Worm (Caenorhabditis elegans): ENCODE results near the gene nhr-67.

nhr-67 gene

ce11 chrIV:11126004-11126027 lies 43.7 kb upstream of the nhr-67 start, which contains the start of gene swsn-4:
Gene swsn-4, plus strand, starts transcription at chrIV:11126024.
- no peak for TF ChIP-seq nhr-77 (tag; optimal IDR thresholded peaks at IDR 0.05)
- TF ChIP-seq sea-2 (GFP tag; optimal IDR thresholded peaks at IDR 0.05), result no peak
- TF ChIP-seq ztf-4 (tag; optimal IDR thresholded peaks at IDR 0.05), result no peak
- TF ChIP-seq elt-1 (tag; optimal IDR thresholded peaks at IDR 0.05), result no peak
- no peak for TF ChIP-seq egl-27 (tag; optimal IDR thresholded peaks at IDR 0.05)
- no peak for TF ChIP-seq elt-2 (tag; optimal IDR thresholded peaks at IDR 0.05)
- TF ChIP-seq unc-62 (GFP tag; optimal IDR thresholded peaks at IDR 0.05), result no peak

ce11 chrIV:11126028-11126427 lies 43.5 kb upstream of the nhr-67 start:
- TF ChIP-seq daf-12 (tag; optimal IDR thresholded peaks at IDR 0.05) (no peak), aly-2 (tag; optimal IDR thresholded peaks at IDR 0.05) (no peak), unc-62 (GFP tag; optimal IDR thresholded peaks at IDR 0.05) (no peak), lin-39 (tag; optimal IDR thresholded peaks at IDR 0.05) (no peak), unc-39 (tag; optimal IDR thresholded peaks at IDR 0.05) (no peak), nhr-77 (tag; optimal IDR thresholded peaks at IDR 0.05) (no peak), zag-1 (tag; optimal IDR thresholded peaks at IDR 0.05) (no peak), fos-1 (tag; optimal IDR thresholded peaks at IDR 0.05) (no peak), jun-1 (tag; optimal IDR thresholded peaks at IDR 0.05) (no peak), fkh-2 (tag; optimal IDR thresholded peaks at IDR 0.05) (no peak), nhr-67 (tag; optimal IDR thresholded peaks at IDR 0.05) (no peak), ceh-16 (tag; optimal IDR thresholded peaks at IDR 0.05) (no peak), skn-1 (tag; optimal IDR thresholded peaks at IDR 0.05) (no peak)

ce11 chrIV:11130774-11131173 lies 38.8 kb upstream of the nhr-67 start:
- TF ChIP-seq elt-2 (tag; optimal IDR thresholded peaks at IDR 0.05) (peak; percentile 58), pha-4 (tag; optimal IDR thresholded peaks at IDR 0.05) (peak; percentile 29), nfya-1 (tag; optimal IDR thresholded peaks at IDR 0.05; ENCODE audit: insufficient read depth) (peak; percentile 44), nhr-28 (tag; optimal IDR thresholded peaks at IDR 0.05) (no peak), ZK546.5 (tag; optimal IDR thresholded peaks at IDR 0.05) (no peak), pqm-1 (tag; optimal IDR thresholded peaks at IDR 0.05) (peak; percentile 11), nhr-12 (tag; optimal IDR thresholded peaks at IDR 0.05) (no peak)

- no peak for TF ChIP-seq jun-1 (tag; optimal IDR thresholded peaks at IDR 0.05)
- TF ChIP-seq nhr-237 (tag; optimal IDR thresholded peaks at IDR 0.05), result no peak
- TF ChIP-seq daf-12 (tag; optimal IDR thresholded peaks at IDR 0.05), result no peak
- no peak for TF ChIP-seq lsy-12 (tag; optimal IDR thresholded peaks at IDR 0.05)
- TF ChIP-seq sea-2 (GFP tag; optimal IDR thresholded peaks at IDR 0.05), result no peak
- no peak for TF ChIP-seq snpc-4 (tag; optimal IDR thresholded peaks at IDR 0.05)
- TF ChIP-seq pqm-1 (tag; optimal IDR thresholded peaks at IDR 0.05), result no peak
- no peak for TF ChIP-seq nhr-11 (tag; optimal IDR thresholded peaks at IDR 0.05)
- no peak for TF ChIP-seq nhr-28 (tag; optimal IDR thresholded peaks at IDR 0.05)
- TF ChIP-seq nfya-1 (tag; optimal IDR thresholded peaks at IDR 0.05; ENCODE audit: insufficient read depth), result no peak
- TF ChIP-seq aly-2 (tag; optimal IDR thresholded peaks at IDR 0.05), result no peak
- TF ChIP-seq nhr-77 (tag; optimal IDR thresholded peaks at IDR 0.05), result no peak
- TF ChIP-seq egl-5 (tag; optimal IDR thresholded peaks at IDR 0.05), result no peak
These were observed 38.3 kb upstream of the nhr-67 start, which contains the start of gene ard-1 for ce11 chrIV:11131268-11131667. Gene ard-1, plus strand, starts transcription at chrIV:11131279.

DNA sequence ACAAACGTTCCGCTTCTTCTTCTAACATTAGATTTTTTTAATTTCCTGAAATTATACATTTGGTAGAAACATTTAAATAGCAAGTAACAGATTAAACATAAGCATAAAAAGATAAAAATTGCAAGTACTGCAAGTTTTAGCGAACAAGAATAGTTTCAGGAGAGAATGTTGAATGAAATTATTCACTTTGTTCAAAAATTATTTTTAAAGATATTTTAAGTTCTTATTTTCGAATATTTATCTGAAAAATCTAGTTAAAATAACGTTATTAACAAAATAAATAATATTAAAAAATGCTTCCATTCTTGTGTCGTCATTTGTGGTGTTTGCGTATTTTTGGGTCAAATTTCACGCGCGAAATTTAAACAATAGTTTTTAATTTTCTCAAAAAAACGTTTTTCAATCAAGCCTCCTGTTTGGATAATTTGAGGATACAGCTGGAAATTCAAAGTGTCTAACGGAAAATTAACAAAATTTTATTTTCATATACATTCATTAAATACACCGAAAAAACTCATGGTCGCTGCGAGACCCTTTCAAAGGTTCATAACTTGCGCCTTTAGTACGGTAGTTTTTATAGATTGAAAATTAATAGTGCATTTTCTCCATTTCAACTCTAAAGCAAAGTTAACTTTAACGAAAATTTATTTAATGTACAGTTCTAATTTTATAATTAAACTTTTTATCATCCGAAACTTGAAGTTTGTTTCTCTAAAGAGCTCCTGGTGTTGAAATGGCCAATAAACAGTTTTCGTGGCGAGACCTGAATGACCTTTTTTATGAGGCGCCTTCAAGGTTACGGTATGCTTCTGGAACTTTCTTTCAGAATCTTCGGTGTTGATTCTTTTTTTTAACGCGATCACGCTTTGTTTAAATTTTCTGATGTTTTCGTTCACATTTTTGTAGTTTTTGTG lies 27.0 kb upstream of the nhr-67 start, which contains the start of gene skih-2:
Gene skih-2, minus strand, starts transcription at position 51 of the 914 bp plus-strand sequence.
- TF ChIP-seq mml-1 (tag; optimal IDR thresholded peaks at IDR 0.05), result no peak
- TF ChIP-seq ceh-82 (tag; optimal IDR thresholded peaks at IDR 0.05), result no peak
- TF ChIP-seq fkh-10 (GFP tag; optimal IDR thresholded peaks at IDR 0.05), result no peak
- peak; percentile 33 for TF ChIP-seq nhr-23 (tag; optimal IDR thresholded peaks at IDR 0.05)
- TF ChIP-seq R02D3.7 (tag; optimal IDR thresholded peaks at IDR 0.05), result no peak
- TF ChIP-seq ceh-9 (tag; optimal IDR thresholded peaks at IDR 0.05), result no peak
- TF ChIP-seq lin-15B (tag; optimal IDR thresholded peaks at IDR 0.05), result peak; percentile 28
- no peak for TF ChIP-seq fkh-2 (tag; optimal IDR thresholded peaks at IDR 0.05)
- TF ChIP-seq unc-62 (GFP tag; optimal IDR thresholded peaks at IDR 0.05), result no peak
- TF ChIP-seq nhr-11 (tag; optimal IDR thresholded peaks at IDR 0.05), result no peak
- no peak for TF ChIP-seq nhr-237 (tag; optimal IDR thresholded peaks at IDR 0.05)
- TF ChIP-seq hmg-11 (tag; optimal IDR thresholded peaks at IDR 0.05), result no peak
- no peak for TF ChIP-seq ceh-16 (tag; optimal IDR thresholded peaks at IDR 0.05)
- no peak for TF ChIP-seq nhr-12 (tag; optimal IDR thresholded peaks at IDR 0.05)
- TF ChIP-seq nhr-43 (tag; optimal IDR thresholded peaks at IDR 0.05; ENCODE audit: poor library complexity, severe bottlenecking), result no peak
- no peak for TF ChIP-seq daf-12 (tag; optimal IDR thresholded peaks at IDR 0.05)
- TF ChIP-seq pha-4 (tag; optimal IDR thresholded peaks at IDR 0.05), result peak; percentile 73
- peak; percentile 62 for TF ChIP-seq nfya-1 (tag; optimal IDR thresholded peaks at IDR 0.05; ENCODE audit: insufficient read depth)
- no peak for TF ChIP-seq jun-1 (tag; optimal IDR thresholded peaks at IDR 0.05)
- TF ChIP-seq nhr-28 (tag; optimal IDR thresholded peaks at IDR 0.05), result no peak
- TF ChIP-seq elt-2 (tag; optimal IDR thresholded peaks at IDR 0.05), result no peak
- TF ChIP-seq egl-5 (tag; optimal IDR thresholded peaks at IDR 0.05), result no peak
- TF ChIP-seq nhr-25 (tag; optimal IDR thresholded peaks at IDR 0.05), result peak; percentile 14
- no peak for TF ChIP-seq zag-1 (tag; optimal IDR thresholded peaks at IDR 0.05)
- TF ChIP-seq ztf-11 (tag; optimal IDR thresholded peaks at IDR 0.05), result no peak
- TF ChIP-seq ama-1 (optimal IDR thresholded peaks at IDR 0.05), result no peak
- no peak for TF ChIP-seq ZK546.5 (tag; optimal IDR thresholded peaks at IDR 0.05)
- TF ChIP-seq pqm-1 (tag; optimal IDR thresholded peaks at IDR 0.05), result no peak
- TF ChIP-seq nhr-76 (tag; optimal IDR thresholded peaks at IDR 0.05), result no peak
- no peak for TF ChIP-seq tbx-2 (tag; optimal IDR thresholded peaks at IDR 0.05)
